Worm (Caenorhabditis elegans) whole organism, late embryonic: ENCODE results near the gene clec-143.

Experiments
- hlh-13 ChIP-seq: fragments of 200-800 bp; sonication (Bioruptor generic); optimal IDR thresholded peaks from 2 replicates; lab custom pipeline; 2018; ENCODE audit warnings: mild to moderate bottlenecking, missing genetic modification characterization, missing compliant biosample characterization
- mec-3 ChIP-seq: sonication (generic microtip); optimal IDR thresholded peaks from 2 replicates; lab custom pipeline; 2016; ENCODE audit warnings: borderline replicate concordance, missing genetic modification characterization, missing compliant biosample characterization
- nfya-1 ChIP-seq: sonication (generic microtip); optimal IDR thresholded peaks from 2 replicates; lab custom pipeline; 2017; ENCODE audit warnings: missing genetic modification characterization, mild to moderate bottlenecking, missing compliant biosample characterization, antibody characterized with exemption, moderate library complexity
- pat-9 ChIP-seq: fragments of 200-800 bp; sonication (Bioruptor generic); optimal IDR thresholded peaks from 2 replicates; lab custom pipeline; 2018; ENCODE audit warnings: mild to moderate bottlenecking, missing genetic modification characterization, moderate library complexity, missing compliant biosample characterization
- pros-1 ChIP-seq: fragments of 150-350 bp; optimal IDR thresholded peaks from 2 replicates; lab custom pipeline; 2014; ENCODE audit warnings: missing biosample characterization, missing genetic modification reagents, missing genetic modification characterization

DNA sequence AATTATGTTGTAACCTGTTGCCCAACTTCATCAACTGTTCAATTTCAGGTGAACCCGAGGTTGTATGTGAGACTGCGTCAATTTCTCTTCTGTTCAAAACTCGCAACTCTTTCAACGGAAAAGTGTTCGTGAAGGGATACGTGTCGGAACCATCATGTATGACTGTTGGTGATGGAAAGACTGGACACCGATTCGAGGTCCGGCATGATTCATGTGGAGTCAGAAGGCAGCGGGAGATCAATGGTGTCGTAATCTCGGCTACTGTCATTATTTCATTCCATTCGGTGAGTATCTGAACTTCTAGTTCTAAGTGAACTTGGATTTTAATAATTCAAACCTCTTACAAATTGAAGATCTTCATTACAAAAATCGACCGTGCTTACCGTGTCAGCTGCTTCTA, 32.3 kb downstream of the clec-143 start:
- no peak for TF ChIP-seq pros-1
- no peak for TF ChIP-seq hlh-13 (GFP tag; lab: Kevin White, UChicago)
- TF ChIP-seq mec-3 (tag; lab: Kevin White, UChicago): no peak
- no peak for TF ChIP-seq nfya-1 (tag; lab: Kevin White, UChicago)
- no peak for TF ChIP-seq pat-9 (tag; lab: Kevin White, UChicago)
